Worm (Caenorhabditis elegans): ENCODE results near the gene F55D1.1.

F55D1.1 gene

ce11 chrX:5475164-5475576 lies 14.5 kb upstream of the F55D1.1 start (continued):
- TF ChIP-seq Y22D7AL.16 (tag; optimal IDR thresholded peaks at IDR 0.05): no peak
- TF ChIP-seq unc-86 (tag; optimal IDR thresholded peaks at IDR 0.05): no peak
- peak; percentile 22 for TF ChIP-seq ceh-30 (tag; optimal IDR thresholded peaks at IDR 0.05)
- TF ChIP-seq syd-9 (tag; optimal IDR thresholded peaks at IDR 0.05): peak; percentile 15
- TF ChIP-seq fkh-6 (tag; optimal IDR thresholded peaks at IDR 0.05): no peak
- peak; percentile 42 for TF ChIP-seq hlh-6 (tag; optimal IDR thresholded peaks at IDR 0.05)
- no peak for TF ChIP-seq K09A11.1 (tag; optimal IDR thresholded peaks at IDR 0.05; ENCODE audit: insufficient read depth)
- TF ChIP-seq ceh-24 (tag; optimal IDR thresholded peaks at IDR 0.05): no peak
- TF ChIP-seq sdc-2 (tag; optimal IDR thresholded peaks at IDR 0.05): peak; percentile 83
- peak; percentile 34 for TF ChIP-seq eyg-1 (tag; optimal IDR thresholded peaks at IDR 0.05)
- no peak for TF ChIP-seq fkh-10 (GFP tag; optimal IDR thresholded peaks at IDR 0.05)
- peak; percentile 14 for TF ChIP-seq pha-2 (tag; optimal IDR thresholded peaks at IDR 0.05)

- no peak for TF ChIP-seq ama-1 (optimal IDR thresholded peaks at IDR 0.05)
- TF ChIP-seq elt-2 (tag; optimal IDR thresholded peaks at IDR 0.05): peak; percentile 47
These were observed 13.3 kb upstream of the F55D1.1 start for ce11 chrX:5476357-5476756.

ce11 chrX:5477597-5477996 lies 12.0 kb upstream of the F55D1.1 start:
- no peak for TF ChIP-seq sdc-2 (tag; optimal IDR thresholded peaks at IDR 0.05)

- TF ChIP-seq hlh-13 (GFP tag; optimal IDR thresholded peaks at IDR 0.05): no peak
- no peak for TF ChIP-seq T23F11.4 (GFP tag; optimal IDR thresholded peaks at IDR 0.05)
- no peak for TF ChIP-seq odd-2 (tag; optimal IDR thresholded peaks at IDR 0.05)
- no peak for TF ChIP-seq pha-2 (tag; optimal IDR thresholded peaks at IDR 0.05)
- no peak for TF ChIP-seq fkh-10 (GFP tag; optimal IDR thresholded peaks at IDR 0.05)
- no peak for TF ChIP-seq unc-42 (tag; optimal IDR thresholded peaks at IDR 0.05)
- no peak for TF ChIP-seq fax-1 (tag; optimal IDR thresholded peaks at IDR 0.05)
- no peak for TF ChIP-seq che-1 (tag; optimal IDR thresholded peaks at IDR 0.05)
- TF ChIP-seq lin-11 (tag; optimal IDR thresholded peaks at IDR 0.05): no peak
- no peak for TF ChIP-seq ahr-1 (tag; optimal IDR thresholded peaks at IDR 0.05)
- TF ChIP-seq C38D4.7 (GFP tag; optimal IDR thresholded peaks at IDR 0.05): no peak
- TF ChIP-seq madf-2 (tag; optimal IDR thresholded peaks at IDR 0.05): no peak
- TF ChIP-seq ets-4 (tag; optimal IDR thresholded peaks at IDR 0.05): no peak
- no peak for TF ChIP-seq dve-1 (tag; optimal IDR thresholded peaks at IDR 0.05)
- TF ChIP-seq nfya-1 (tag; optimal IDR thresholded peaks at IDR 0.05): no peak
- no peak for TF ChIP-seq sox-2 (GFP tag; IDR thresholded peaks at IDR 0.05)
- TF ChIP-seq tbx-7 (tag; optimal IDR thresholded peaks at IDR 0.05): no peak
- no peak for TF ChIP-seq pqm-1 (tag; optimal IDR thresholded peaks at IDR 0.05)
These were observed 10.8 kb upstream of the F55D1.1 start for ce11 chrX:5478875-5479274.

- TF ChIP-seq C08G9.2 (tag; optimal IDR thresholded peaks at IDR 0.05): no peak
- no peak for TF ChIP-seq nhr-232 (tag; optimal IDR thresholded peaks at IDR 0.05)
- TF ChIP-seq pat-9 (tag; optimal IDR thresholded peaks at IDR 0.05): no peak
- TF ChIP-seq sox-2 (GFP tag; IDR thresholded peaks at IDR 0.05): no peak
- TF ChIP-seq ceh-14 (tag; optimal IDR thresholded peaks at IDR 0.05): no peak
- no peak for TF ChIP-seq ceh-24 (tag; optimal IDR thresholded peaks at IDR 0.05)
- no peak for TF ChIP-seq elt-2 (tag; optimal IDR thresholded peaks at IDR 0.05)
- TF ChIP-seq F13H6.1 (tag; optimal IDR thresholded peaks at IDR 0.05): no peak
- no peak for TF ChIP-seq K02D7.2 (tag; optimal IDR thresholded peaks at IDR 0.05)
- TF ChIP-seq npax-4 (tag; optimal IDR thresholded peaks at IDR 0.05): no peak
- TF ChIP-seq C38D4.7 (GFP tag; optimal IDR thresholded peaks at IDR 0.05): no peak
- TF ChIP-seq ets-4 (tag; optimal IDR thresholded peaks at IDR 0.05): no peak
- TF ChIP-seq ceh-30 (tag; optimal IDR thresholded peaks at IDR 0.05): no peak
- no peak for TF ChIP-seq elt-4 (tag; optimal IDR thresholded peaks at IDR 0.05)
- TF ChIP-seq pax-1 (tag; optimal IDR thresholded peaks at IDR 0.05): no peak
- no peak for TF ChIP-seq fkh-10 (GFP tag; optimal IDR thresholded peaks at IDR 0.05)
- no peak for TF ChIP-seq eyg-1 (tag; optimal IDR thresholded peaks at IDR 0.05)
- no peak for TF ChIP-seq pqm-1 (tag; optimal IDR thresholded peaks at IDR 0.05)
These were observed 10.3 kb upstream of the F55D1.1 start, which contains the start of gene dlg-1 for ce11 chrX:5479300-5479811. Gene dlg-1 (plus strand): TSS chrX:5479700.
